Worm (Caenorhabditis elegans) whole organism, L2 larva: Measurements from ENCODE around the gene fkb-4.

Experiments
- F13H6.1 ChIP-seq: sonication (generic microtip); optimal IDR thresholded peaks from 2 replicates; lab custom pipeline; 2016; ENCODE audit warnings: missing genetic modification characterization, missing compliant biosample characterization
- ama-1 ChIP-seq: fragments of 150-350 bp; optimal IDR thresholded peaks from 2 replicates; lab custom pipeline; 2018; ENCODE audit warnings: inconsistent platforms
- egl-27 ChIP-seq: sonication (generic microtip); optimal IDR thresholded peaks from 3 replicates; lab custom pipeline; 2017; ENCODE audit warnings: missing biosample characterization, missing genetic modification reagents, missing genetic modification characterization
- mab-5 ChIP-seq: fragments of 150-350 bp; optimal IDR thresholded peaks from 2 replicates; lab custom pipeline; 2014; ENCODE audit warnings: missing biosample characterization, missing genetic modification characterization
- mdl-1 ChIP-seq, 2 experiments: fragments of 150-350 bp in 1 of 2; sonication (generic microtip) in 1 of 2; optimal IDR thresholded peaks; 2 replicates each; lab custom pipeline; 2017; ENCODE audit warnings: missing biosample characterization in 2 of 2, missing genetic modification characterization in 2 of 2
- unc-55 ChIP-seq: fragments of 150-350 bp; sonication (generic microtip); optimal IDR thresholded peaks from 3 replicates; lab custom pipeline; 2014; ENCODE audit warnings: missing biosample characterization, missing genetic modification reagents, missing genetic modification characterization
- ztf-4 ChIP-seq: fragments of 150-350 bp; optimal IDR thresholded peaks from 2 replicates; lab custom pipeline; 2014; ENCODE audit warnings: missing biosample characterization, missing genetic modification characterization

ce11 chrV:12792752-12793151 lies 5.8 kb upstream of the fkb-4 start, which contains the start of gene ugt-5:
- no peak for TF ChIP-seq egl-27 (tag; lab: Kevin White, UChicago)
- TF ChIP-seq unc-55 (GFP tag; lab: Kevin White, UChicago), result no peak
- no peak for TF ChIP-seq mdl-1 (tag; optimal IDR thresholded peaks at IDR 0.05; lab: Kevin White, UChicago)
- TF ChIP-seq mab-5, result no peak
- no peak for TF ChIP-seq F13H6.1
- no peak for TF ChIP-seq ztf-4 (tag; lab: Kevin White, UChicago)
- no peak for TF ChIP-seq ama-1 (lab: Kevin White, UChicago)
